Fruit fly (Drosophila melanogaster): ENCODE data around the gene Rtc1.

DNA sequence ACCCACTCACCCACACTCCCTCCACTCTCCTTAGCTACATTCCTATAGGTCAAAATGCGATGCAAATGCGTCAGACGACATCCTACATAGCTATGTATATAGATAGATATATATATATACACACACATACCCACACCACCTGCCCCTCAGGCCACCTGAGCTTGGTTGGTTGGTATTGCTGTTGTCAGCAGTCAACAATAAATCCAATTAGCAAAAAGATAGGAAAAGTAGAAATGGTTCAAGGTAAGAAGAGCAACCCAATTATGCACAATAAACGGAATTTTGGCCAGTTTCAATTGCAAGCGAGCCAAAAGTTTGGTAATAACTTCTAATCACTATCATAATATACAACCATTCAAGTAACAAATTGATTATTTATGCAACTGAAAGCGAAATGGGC lies 9.5 kb downstream of the Rtc1 start:
- no peak for TF ChIP-seq CG7045 (GFP tag; optimal IDR thresholded peaks at IDR 0.05)
- TF ChIP-seq CG14711 (tag; optimal IDR thresholded peaks at IDR 0.05): no peak
- TF ChIP-seq Crg-1 (GFP tag; optimal IDR thresholded peaks at IDR 0.05): no peak
- TF ChIP-seq CG5204 (GFP tag; optimal IDR thresholded peaks at IDR 0.05): no peak
- TF ChIP-seq CG1620 (GFP tag; optimal IDR thresholded peaks at IDR 0.05): no peak

All from whole organism, adult.